Fruit fly (Drosophila melanogaster) whole organism, prepupa: Measurements from ENCODE around the gene Zip88E.
A peak's percentile ranks its signal among the peaks of the same experiment; 100 is the strongest.

Experiments used
- Blimp-1 ChIP-seq: fragments of 200-800 bp; sonication (Bioruptor generic); optimal IDR thresholded peaks from 3 replicates; lab custom pipeline; 2017; ENCODE audit warnings: missing biosample characterization, missing genetic modification characterization, mild to moderate bottlenecking, moderate library complexity, missing genetic modification reagents
- CG10631 ChIP-seq: fragments of 200-800 bp; sonication (Bioruptor generic); optimal IDR thresholded peaks from 2 replicates; lab custom pipeline; 2016; ENCODE audit warnings: missing biosample characterization, missing genetic modification characterization
- CG10669 ChIP-seq: fragments of 200-800 bp; sonication (Bioruptor generic); optimal IDR thresholded peaks from 3 replicates; lab custom pipeline; 2018; ENCODE audit warnings: missing biosample characterization, mild to moderate bottlenecking, missing genetic modification characterization, moderate library complexity
- CG11294 ChIP-seq: fragments of 200-800 bp; sonication (Bioruptor generic); IDR thresholded peaks from 2 replicates; pipeline ENCODE4 v1.3.6; 2022; ENCODE audit warnings: missing biosample characterization, missing genetic modification characterization
- CG11762 ChIP-seq: fragments of 200-800 bp; sonication (Bioruptor generic); optimal IDR thresholded peaks from 3 replicates; lab custom pipeline; 2016; ENCODE audit warnings: missing biosample characterization, missing genetic modification characterization; ENCODE audit not compliant: insufficient read depth
- CG11902 ChIP-seq: fragments of 200-800 bp; sonication (Bioruptor generic); optimal IDR thresholded peaks from 3 replicates; lab custom pipeline; 2016; ENCODE audit warnings: missing biosample characterization, missing genetic modification characterization
- CG15336 ChIP-seq: fragments of 200-800 bp; sonication (Bioruptor generic); IDR thresholded peaks from 2 replicates; pipeline ENCODE4 v1.3.6; 2022; ENCODE audit warnings: missing biosample characterization, missing genetic modification characterization
- CG1621 ChIP-seq: fragments of 200-800 bp; sonication (Bioruptor generic); optimal IDR thresholded peaks from 3 replicates; lab custom pipeline; 2018; ENCODE audit warnings: missing biosample characterization, mild to moderate bottlenecking, missing genetic modification characterization
- CG16779 ChIP-seq: fragments of 200-800 bp; sonication (Bioruptor generic); optimal IDR thresholded peaks from 3 replicates; lab custom pipeline; 2017; ENCODE audit warnings: missing biosample characterization, mild to moderate bottlenecking, missing genetic modification characterization
- CG3032 ChIP-seq: fragments of 200-800 bp; optimal IDR thresholded peaks from 2 replicates; lab custom pipeline; 2019; ENCODE audit warnings: missing biosample characterization, mild to moderate bottlenecking, missing genetic modification characterization, moderate library complexity
- CG34406 ChIP-seq: fragments of 200-800 bp; sonication (Bioruptor generic); optimal IDR thresholded peaks from 3 replicates; lab custom pipeline; 2016; ENCODE audit warnings: missing biosample characterization, missing genetic modification characterization
- CG6163 ChIP-seq: fragments of 200-800 bp; sonication (Bioruptor generic); IDR thresholded peaks from 3 replicates; pipeline ENCODE4 v1.3.6; 2022; ENCODE audit warnings: missing biosample characterization, missing genetic modification characterization
- CG6276 ChIP-seq: fragments of 200-800 bp; sonication (Bioruptor generic); optimal IDR thresholded peaks from 2 replicates; lab custom pipeline; 2017; ENCODE audit warnings: missing biosample characterization, mild to moderate bottlenecking, missing genetic modification characterization
- CG6792 ChIP-seq: fragments of 200-800 bp; sonication (Bioruptor generic); optimal IDR thresholded peaks from 3 replicates; lab custom pipeline; 2016; ENCODE audit warnings: missing biosample characterization, missing genetic modification characterization
- CG6808 ChIP-seq: fragments of 200-800 bp; sonication (Bioruptor generic); optimal IDR thresholded peaks from 3 replicates; lab custom pipeline; 2017; ENCODE audit warnings: missing biosample characterization, missing genetic modification characterization, mild to moderate bottlenecking, moderate library complexity, missing genetic modification reagents
- CG6854 ChIP-seq: fragments of 200-800 bp; sonication (Bioruptor generic); optimal IDR thresholded peaks from 2 replicates; lab custom pipeline; 2017; ENCODE audit warnings: missing biosample characterization, mild to moderate bottlenecking, missing genetic modification characterization
- CG7368 ChIP-seq: fragments of 200-800 bp; sonication (Bioruptor generic); optimal IDR thresholded peaks from 3 replicates; lab custom pipeline; 2016; ENCODE audit warnings: missing biosample characterization, missing genetic modification characterization
- CG8119 ChIP-seq: fragments of 200-800 bp; sonication (Bioruptor generic); IDR thresholded peaks from 3 replicates; pipeline ENCODE4 v1.3.6; 2022; ENCODE audit warnings: missing biosample characterization, missing genetic modification characterization
- CG8319 ChIP-seq: fragments of 200-800 bp; sonication (Bioruptor generic); optimal IDR thresholded peaks from 3 replicates; lab custom pipeline; 2016; ENCODE audit warnings: missing biosample characterization, missing genetic modification characterization
- CG9139 ChIP-seq: fragments of 200-800 bp; sonication (Bioruptor generic); optimal IDR thresholded peaks from 3 replicates; lab custom pipeline; 2017; ENCODE audit warnings: missing biosample characterization, mild to moderate bottlenecking, missing genetic modification characterization
- Eip75B ChIP-seq: fragments of 200-800 bp; sonication (Bioruptor generic); optimal IDR thresholded peaks from 3 replicates; lab custom pipeline; 2016; ENCODE audit warnings: missing biosample characterization, missing genetic modification characterization
- Eip78C ChIP-seq: fragments of 200-800 bp; sonication (Bioruptor generic); peaks from one replicate; lab custom pipeline; 2016; ENCODE audit warnings: missing biosample characterization, missing genetic modification characterization
- Eip93F ChIP-seq: fragments of 200-800 bp; sonication (Bioruptor generic); optimal IDR thresholded peaks from 2 replicates; lab custom pipeline; 2016; ENCODE audit warnings: missing biosample characterization, mild to moderate bottlenecking, missing genetic modification characterization
- Ets21C ChIP-seq: fragments of 200-800 bp; sonication (Bioruptor generic); optimal IDR thresholded peaks from 3 replicates; lab custom pipeline; 2016; ENCODE audit warnings: missing biosample characterization, missing genetic modification characterization
- Ets96B ChIP-seq: fragments of 200-800 bp; optimal IDR thresholded peaks from 2 replicates; lab custom pipeline; 2019; ENCODE audit warnings: missing biosample characterization, mild to moderate bottlenecking, missing genetic modification characterization, moderate library complexity
- Gug ChIP-seq: fragments of 200-800 bp; sonication (Bioruptor generic); IDR thresholded peaks from 2 replicates; pipeline ENCODE4 v1.3.6; 2022; ENCODE audit warnings: missing biosample characterization, missing genetic modification characterization
- Hr4 ChIP-seq: fragments of 200-800 bp; sonication (Bioruptor generic); optimal IDR thresholded peaks from 3 replicates; lab custom pipeline; 2016; ENCODE audit warnings: missing biosample characterization, missing genetic modification characterization
- Lpt ChIP-seq: fragments of 200-800 bp; sonication (Bioruptor generic); optimal IDR thresholded peaks from 3 replicates; lab custom pipeline; 2016; ENCODE audit warnings: missing biosample characterization, missing genetic modification characterization
- Met ChIP-seq: fragments of 200-800 bp; sonication (Bioruptor generic); optimal IDR thresholded peaks from 3 replicates; lab custom pipeline; 2016; ENCODE audit warnings: missing biosample characterization, missing genetic modification characterization
- OdsH ChIP-seq: fragments of 200-800 bp; sonication (Bioruptor generic); optimal IDR thresholded peaks from 3 replicates; lab custom pipeline; 2016; ENCODE audit warnings: missing biosample characterization, missing genetic modification characterization
- Smox ChIP-seq: fragments of 200-800 bp; sonication (Bioruptor generic); optimal IDR thresholded peaks from 3 replicates; lab custom pipeline; 2016; ENCODE audit warnings: missing biosample characterization, missing genetic modification characterization
- Sox14 ChIP-seq: fragments of 200-800 bp; sonication (Bioruptor generic); optimal IDR thresholded peaks from 3 replicates; lab custom pipeline; 2016; ENCODE audit warnings: missing biosample characterization, missing genetic modification characterization
- Sox15 ChIP-seq: fragments of 200-800 bp; sonication (Bioruptor generic); optimal IDR thresholded peaks from 3 replicates; lab custom pipeline; 2016; ENCODE audit warnings: missing biosample characterization, missing genetic modification characterization
- achi ChIP-seq: fragments of 200-800 bp; sonication (Bioruptor generic); optimal IDR thresholded peaks from 3 replicates; lab custom pipeline; 2016; ENCODE audit warnings: missing biosample characterization, missing genetic modification characterization
- acj6 ChIP-seq: fragments of 200-800 bp; sonication (Bioruptor generic); optimal IDR thresholded peaks from 3 replicates; lab custom pipeline; 2016; ENCODE audit warnings: missing biosample characterization, missing genetic modification characterization
- cyc ChIP-seq: fragments of 200-800 bp; sonication (Bioruptor generic); optimal IDR thresholded peaks from 3 replicates; lab custom pipeline; 2016; ENCODE audit warnings: missing biosample characterization, missing genetic modification characterization
- dsx ChIP-seq: fragments of 200-800 bp; optimal IDR thresholded peaks from 3 replicates; lab custom pipeline; 2019; ENCODE audit warnings: missing biosample characterization, mild to moderate bottlenecking, missing genetic modification characterization, moderate library complexity; ENCODE audit not compliant: poor library complexity, severe bottlenecking
- eg ChIP-seq: fragments of 200-800 bp; sonication (Bioruptor generic); IDR thresholded peaks from 3 replicates; pipeline ENCODE4 v1.3.6; 2022; ENCODE audit warnings: missing biosample characterization, missing genetic modification characterization
- fd59A ChIP-seq: fragments of 200-800 bp; sonication (Bioruptor generic); optimal IDR thresholded peaks from 2 replicates; lab custom pipeline; 2017; ENCODE audit warnings: missing biosample characterization, mild to moderate bottlenecking, missing genetic modification characterization, missing genetic modification reagents
- fd85E ChIP-seq: fragments of 200-800 bp; sonication (Bioruptor generic); optimal IDR thresholded peaks from 3 replicates; lab custom pipeline; 2016; ENCODE audit warnings: missing biosample characterization, missing genetic modification characterization
- fkh ChIP-seq: fragments of 200-800 bp; sonication (Bioruptor generic); optimal IDR thresholded peaks from 3 replicates; lab custom pipeline; 2017; ENCODE audit warnings: missing biosample characterization, mild to moderate bottlenecking, missing genetic modification characterization, moderate library complexity
- lz ChIP-seq: fragments of 200-800 bp; sonication (Bioruptor generic); optimal IDR thresholded peaks from 3 replicates; lab custom pipeline; 2016; ENCODE audit warnings: missing biosample characterization, missing genetic modification characterization
- net ChIP-seq: fragments of 200-800 bp; sonication (Bioruptor generic); optimal IDR thresholded peaks from 3 replicates; lab custom pipeline; 2016; ENCODE audit warnings: missing biosample characterization, missing genetic modification characterization
- pdm3 ChIP-seq: fragments of 200-800 bp; sonication (Bioruptor generic); optimal IDR thresholded peaks from 3 replicates; lab custom pipeline; 2016; ENCODE audit warnings: missing biosample characterization, missing genetic modification characterization
- salr ChIP-seq, 2 experiments: fragments of 200-800 bp; sonication (Bioruptor generic); optimal IDR thresholded peaks; 3 replicates each; lab custom pipeline; 2016 to 2018; ENCODE audit warnings: missing biosample characterization in 2 of 2, missing genetic modification characterization in 2 of 2, mild to moderate bottlenecking in 1 of 2
- spab ChIP-seq: fragments of 200-800 bp; sonication (Bioruptor generic); optimal IDR thresholded peaks from 2 replicates; lab custom pipeline; 2017; ENCODE audit warnings: missing biosample characterization, mild to moderate bottlenecking, missing genetic modification characterization, missing genetic modification reagents
- svp ChIP-seq: fragments of 200-800 bp; sonication (Bioruptor generic); peaks from one replicate; lab custom pipeline; 2016; ENCODE audit warnings: missing biosample characterization, missing genetic modification characterization
- topi ChIP-seq: fragments of 200-800 bp; sonication (Bioruptor generic); optimal IDR thresholded peaks from 3 replicates; lab custom pipeline; 2016; ENCODE audit warnings: missing biosample characterization, missing genetic modification characterization

Gene Zip88E

dm6 chr3R:15268426-15268825 is at the start of gene Zip88E, which contains the start of gene CG14864:
Gene Zip88E, plus strand, starts transcription at chr3R:15268662.
Gene CG14864, minus strand, starts transcription at chr3R:15268538.
- TF ChIP-seq fd59A (no peak), CG8319 (GFP tag; lab: Kevin White, UChicago) (no peak), fd85E (no peak), Eip78C (GFP tag; lab: Kevin White, UChicago) (no peak), CG8119 (no peak), Eip75B (GFP tag; lab: Kevin White, UChicago) (no peak), Smox (no peak), CG6808 (no peak), acj6 (GFP tag; lab: Kevin White, UChicago) (no peak)
- TF ChIP-seq, all 60 proteins: peak for 0

- TF ChIP-seq achi (GFP tag; lab: Kevin White, UChicago) (no peak), CG16779 (tag; lab: Kevin White, UChicago) (no peak), net (GFP tag; lab: Kevin White, UChicago) (no peak), fd59A (no peak), CG11294 (GFP tag; lab: Robert Waterston, UW) (peak; percentile 97), Eip93F (GFP tag; lab: Kevin White, UChicago) (peak; percentile 87), CG11902 (peak; percentile 94), CG11762 (GFP tag; lab: Kevin White, UChicago) (no peak), Met (GFP tag; lab: Kevin White, UChicago) (no peak), CG8319 (GFP tag; lab: Kevin White, UChicago) (no peak), CG6276 (GFP tag; lab: Kevin White, UChicago) (no peak), CG10631 (GFP tag; lab: Kevin White, UChicago) (peak; percentile 89), Ets21C (GFP tag; lab: Kevin White, UChicago) (no peak), salr (GFP tag; optimal IDR thresholded peaks at IDR 0.05; lab: Kevin White, UChicago) (no peak), Sox14 (GFP tag; lab: Kevin White, UChicago) (peak; percentile 78), CG34406 (no peak), svp (GFP tag; lab: Kevin White, UChicago) (no peak), CG6163 (GFP tag; lab: Robert Waterston, UW) (peak; percentile 99), OdsH (no peak), Blimp-1 (peak; percentile 85), topi (GFP tag; lab: Kevin White, UChicago) (peak; percentile 96), CG10669 (GFP tag; lab: Kevin White, UChicago) (no peak), CG6792 (GFP tag; lab: Kevin White, UChicago) (peak; percentile 83), CG3032 (tag; lab: Kevin White, UChicago) (peak; percentile 96), Smox (no peak), fkh (GFP tag; lab: Kevin White, UChicago) (no peak), acj6 (GFP tag; lab: Kevin White, UChicago) (no peak), CG15336 (peak; percentile 41; the same call in 1 of the 2 replicates), spab (GFP tag; lab: Kevin White, UChicago) (no peak), CG6854 (GFP tag; lab: Kevin White, UChicago) (peak; percentile 61), Hr4 (GFP tag; lab: Kevin White, UChicago) (no peak), Eip78C (GFP tag; lab: Kevin White, UChicago) (peak; percentile 99), fd85E (peak; percentile 68), CG8119 (no peak), pdm3 (GFP tag; lab: Kevin White, UChicago) (no peak), Ets96B (tag; lab: Kevin White, UChicago) (peak; percentile 94), CG7368 (peak; percentile 86), Sox15 (GFP tag; lab: Kevin White, UChicago) (peak; percentile 39), lz (GFP tag; lab: Kevin White, UChicago) (peak; percentile 92), Eip75B (GFP tag; lab: Kevin White, UChicago) (no peak), eg (GFP tag; lab: Robert Waterston, UW) (peak; percentile 99), cyc (peak; percentile 96), Lpt (peak; percentile 86), CG1621 (tag; lab: Kevin White, UChicago) (no peak), dsx (peak; percentile 88), CG9139 (GFP tag; lab: Kevin White, UChicago) (no peak), Gug (GFP tag; lab: Robert Waterston, UW) (peak; percentile 97)
Measured at dm6 chr3R:15218824-15219576, 49.5 kb upstream of the Zip88E start, which contains the start of the genes SIDL and CG12241. Gene SIDL, minus strand, starts transcription at chr3R:15218874. Gene CG12241, plus strand, starts transcription at chr3R:15219256.
